In the genomic region with DNA sequence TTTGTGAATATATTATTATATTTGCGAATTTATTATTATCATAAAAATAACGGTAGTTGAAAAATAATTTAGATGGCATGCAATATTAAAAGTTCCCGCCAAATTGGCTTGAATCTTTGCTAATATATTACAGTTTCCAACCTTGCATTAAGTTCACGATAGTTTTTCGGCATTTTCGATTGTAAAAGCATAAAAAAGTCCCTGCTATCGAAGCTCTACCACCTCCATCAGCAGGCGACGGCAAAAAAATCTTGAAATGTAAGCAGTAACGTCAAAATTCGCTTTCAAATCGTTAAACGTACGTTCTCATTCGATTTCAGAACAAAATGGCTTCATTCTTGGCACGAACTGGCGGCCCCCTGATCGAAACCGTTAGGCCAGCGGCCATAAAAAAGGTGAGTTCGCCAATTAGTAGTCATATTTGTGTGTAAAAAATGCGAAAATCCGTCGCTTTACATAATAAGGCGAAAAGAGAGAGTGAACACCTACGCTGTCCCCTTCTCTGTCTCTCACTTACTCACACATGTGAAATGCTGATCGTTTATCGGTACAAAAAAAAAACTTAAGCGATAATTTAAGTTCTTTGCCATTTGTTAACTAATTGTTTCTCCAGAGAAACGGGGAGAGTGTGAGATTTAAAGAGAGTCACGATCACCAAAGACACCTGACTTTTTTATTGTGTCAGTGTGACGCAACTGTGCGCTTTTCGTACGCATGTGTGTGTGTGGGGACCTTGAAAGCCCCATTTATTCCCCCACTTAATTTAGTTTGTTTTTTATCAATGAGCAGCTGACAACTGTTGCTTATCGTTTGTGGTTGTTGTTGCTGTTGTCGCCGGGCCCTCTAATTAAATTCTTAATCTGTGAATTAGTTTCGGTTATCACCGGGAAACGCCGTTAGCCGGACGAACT, we compare ENCODE assay signal across 4 fruit fly cellular contexts.
A peak's percentile ranks its signal among the peaks of the same experiment; 100 is the strongest.
TF ChIP-seq lines count a peak whose summit lies in the region.

ScsbetaA (plus strand) TSS at position 231 of the 911 bp plus-strand sequence.

TF ChIP-seq in whole organism, adult, 20 proteins besides CTCF, POLR2A, EP300 and RAD21 (continued from another document):
- peak; percentile 80 for TF ChIP-seq kay (GFP tag; lab: Kevin White, UChicago; ENCODE audit: borderline replicate concordance)
- TF ChIP-seq CG7045 (GFP tag; optimal IDR thresholded peaks at IDR 0.05; lab: Kevin White, UChicago): no peak
- TF ChIP-seq tj (GFP tag; optimal IDR thresholded peaks at IDR 0.05; lab: Kevin White, UChicago): peak; percentile 75
- peak; percentile 10 for TF ChIP-seq CG12768 (GFP tag; optimal IDR thresholded peaks at IDR 0.05; lab: Kevin White, UChicago)

TF ChIP-seq in whole organism, embryonic, 481 proteins besides CTCF, POLR2A, EP300 and RAD21 (continued from another document and continues in another):
- no peak for TF ChIP-seq hkb (optimal IDR thresholded peaks at IDR 0.05; lab: Kevin White, UChicago)
- no peak for TF ChIP-seq hkb (GFP tag; IDR thresholded peaks at IDR 0.05; lab: Robert Waterston, UW)
- TF ChIP-seq CG6813 (GFP tag; optimal IDR thresholded peaks at IDR 0.05; lab: Kevin White, UChicago): no peak
- TF ChIP-seq ap (GFP tag; IDR thresholded peaks at IDR 0.05; lab: Robert Waterston, UW): no peak
- no peak for TF ChIP-seq CG9876 (GFP tag; optimal IDR thresholded peaks at IDR 0.05; lab: Kevin White, UChicago)
- TF ChIP-seq kah (GFP tag; optimal IDR thresholded peaks at IDR 0.05; lab: Kevin White, UChicago): peak; percentile 22
- no peak for TF ChIP-seq CG15011 (GFP tag; optimal IDR thresholded peaks at IDR 0.05; lab: Kevin White, UChicago)
- TF ChIP-seq CG7271 (tag; optimal IDR thresholded peaks at IDR 0.05; lab: Kevin White, UChicago): no peak
- TF ChIP-seq Sry-δ (GFP tag; optimal IDR thresholded peaks at IDR 0.05; lab: Kevin White, UChicago): peak; percentile 96
- no peak for TF ChIP-seq pho (GFP tag; optimal IDR thresholded peaks at IDR 0.05; lab: Kevin White, UChicago)
- no peak for TF ChIP-seq wdn (GFP tag; IDR thresholded peaks at IDR 0.05; lab: Robert Waterston, UW)
- peak; percentile 24 for TF ChIP-seq B-H2 (GFP tag; optimal IDR thresholded peaks at IDR 0.05; lab: Kevin White, UChicago)
- no peak for TF ChIP-seq CG1602 (GFP tag; optimal IDR thresholded peaks at IDR 0.05; lab: Kevin White, UChicago)
- TF ChIP-seq CG13287 (GFP tag; IDR thresholded peaks at IDR 0.05; lab: Robert Waterston, UW; ENCODE audit: partially characterized antibody): peak; percentile 88
- TF ChIP-seq CG3281 (GFP tag; optimal IDR thresholded peaks at IDR 0.05; lab: Kevin White, UChicago): peak; percentile 31
- TF ChIP-seq CG10959 (GFP tag; IDR thresholded peaks at IDR 0.05; lab: Robert Waterston, UW): no peak
- peak; percentile 99 for TF ChIP-seq E2f2 (GFP tag; IDR thresholded peaks at IDR 0.05; lab: Robert Waterston, UW)
- no peak for TF ChIP-seq Mad (GFP tag; optimal IDR thresholded peaks at IDR 0.05; lab: Kevin White, UChicago)
- no peak for TF ChIP-seq dan (GFP tag; IDR thresholded peaks at IDR 0.05; lab: Robert Waterston, UW)
- no peak for TF ChIP-seq H2.0 (GFP tag; IDR thresholded peaks at IDR 0.05; lab: Robert Waterston, UW)
- peak; percentile 63 for TF ChIP-seq cwo (GFP tag; optimal IDR thresholded peaks at IDR 0.05; lab: Kevin White, UChicago)
- TF ChIP-seq CG9437 (GFP tag; optimal IDR thresholded peaks at IDR 0.05; lab: Kevin White, UChicago): no peak
- no peak for TF ChIP-seq usp (GFP tag; optimal IDR thresholded peaks at IDR 0.05; lab: Kevin White, UChicago)
- no peak for TF ChIP-seq CG5180 (GFP tag; optimal IDR thresholded peaks at IDR 0.05; lab: Kevin White, UChicago)
- peak; percentile 68 for TF ChIP-seq MESR4 (GFP tag; optimal IDR thresholded peaks at IDR 0.05; lab: Kevin White, UChicago)
- TF ChIP-seq ham (GFP tag; IDR thresholded peaks at IDR 0.05; lab: Robert Waterston, UW): no peak
- no peak for TF ChIP-seq CG10462 (GFP tag; optimal IDR thresholded peaks at IDR 0.05; lab: Kevin White, UChicago)
- peak; percentile 54 for TF ChIP-seq CG12659 (GFP tag; optimal IDR thresholded peaks at IDR 0.05; lab: Kevin White, UChicago)
- peak; percentile 33; the same call in 1 of the 3 replicates for TF ChIP-seq row (GFP tag; IDR thresholded peaks at IDR 0.05; lab: Robert Waterston, UW)
- no peak for TF ChIP-seq odd (GFP tag; optimal IDR thresholded peaks at IDR 0.05; lab: Kevin White, UChicago)
- TF ChIP-seq CG12769 (tag; optimal IDR thresholded peaks at IDR 0.05; lab: Kevin White, UChicago): peak; percentile 62
- TF ChIP-seq CG10431 (GFP tag; optimal IDR thresholded peaks at IDR 0.05; lab: Kevin White, UChicago): no peak
- no peak for TF ChIP-seq en (GFP tag; optimal IDR thresholded peaks at IDR 0.05; lab: Kevin White, UChicago)
- TF ChIP-seq CG4360 (GFP tag; IDR thresholded peaks at IDR 0.05; lab: Robert Waterston, UW): peak; percentile 59
- TF ChIP-seq CG6854 (GFP tag; optimal IDR thresholded peaks at IDR 0.05; lab: Kevin White, UChicago): no peak
- TF ChIP-seq gem (tag; optimal IDR thresholded peaks at IDR 0.05; lab: Kevin White, UChicago): no peak
- TF ChIP-seq mirr (GFP tag; optimal IDR thresholded peaks at IDR 0.05; lab: Kevin White, UChicago): peak; percentile 88
- TF ChIP-seq al (GFP tag; IDR thresholded peaks at IDR 0.05; lab: Robert Waterston, UW): no peak
- TF ChIP-seq Spps (tag; optimal IDR thresholded peaks at IDR 0.05; lab: Kevin White, UChicago): no peak
- no peak for TF ChIP-seq CG12236 (GFP tag; optimal IDR thresholded peaks at IDR 0.05; lab: Kevin White, UChicago)
- no peak for TF ChIP-seq CG31365 (tag; optimal IDR thresholded peaks at IDR 0.05; lab: Kevin White, UChicago)

TF ChIP-seq in whole organism, prepupa, 60 proteins besides CTCF, POLR2A, EP300 and RAD21 (continued from another document):
- TF ChIP-seq ss (GFP tag; optimal IDR thresholded peaks at IDR 0.05; lab: Kevin White, UChicago) (peak; percentile 20 to 31), CG15336 (GFP tag; IDR thresholded peaks at IDR 0.05; lab: Robert Waterston, UW) (0 out of 2 replicates have a peak, but pooled peaks have one; percentile 9), fkh (GFP tag; optimal IDR thresholded peaks at IDR 0.05; lab: Kevin White, UChicago) (peak; percentile 36), Hr4 (GFP tag; optimal IDR thresholded peaks at IDR 0.05; lab: Kevin White, UChicago) (no peak), Eip78C (GFP tag; lab: Kevin White, UChicago) (peak; percentile 36), CG8119 (GFP tag; IDR thresholded peaks at IDR 0.05; lab: Robert Waterston, UW) (peak; percentile 27; the same call in 1 of the 3 replicates), CG11762 (GFP tag; optimal IDR thresholded peaks at IDR 0.05; lab: Kevin White, UChicago; ENCODE audit: insufficient read depth) (no peak), acj6 (GFP tag; optimal IDR thresholded peaks at IDR 0.05; lab: Kevin White, UChicago) (no peak), Eip75B (GFP tag; optimal IDR thresholded peaks at IDR 0.05; lab: Kevin White, UChicago) (peak; percentile 5), CG11294 (GFP tag; IDR thresholded peaks at IDR 0.05; lab: Robert Waterston, UW) (no peak), Lpt (GFP tag; optimal IDR thresholded peaks at IDR 0.05; lab: Kevin White, UChicago) (no peak), vri (GFP tag; optimal IDR thresholded peaks at IDR 0.05; lab: Kevin White, UChicago) (peak; percentile 96), Hr39 (GFP tag; optimal IDR thresholded peaks at IDR 0.05; lab: Kevin White, UChicago) (no peak), Blimp-1 (GFP tag; optimal IDR thresholded peaks at IDR 0.05; lab: Kevin White, UChicago) (peak; percentile 75), dsx (GFP tag; optimal IDR thresholded peaks at IDR 0.05; lab: Kevin White, UChicago; ENCODE audit: poor library complexity, severe bottlenecking) (peak; percentile 52), Smox (GFP tag; optimal IDR thresholded peaks at IDR 0.05; lab: Kevin White, UChicago) (no peak), CG31627 (GFP tag; optimal IDR thresholded peaks at IDR 0.05; lab: Kevin White, UChicago) (no peak), CG16779 (tag; optimal IDR thresholded peaks at IDR 0.05; lab: Kevin White, UChicago) (peak; percentile 42), fd85E (GFP tag; optimal IDR thresholded peaks at IDR 0.05; lab: Kevin White, UChicago) (no peak)

TF ChIP-seq in whole organism, wandering third instar larva, 38 proteins besides CTCF, POLR2A, EP300 and RAD21 (continued from another document):
- TF ChIP-seq h (GFP tag; optimal IDR thresholded peaks at IDR 0.05; lab: Kevin White, UChicago): peak; percentile 13
- TF ChIP-seq fru (GFP tag; optimal IDR thresholded peaks at IDR 0.05; lab: Kevin White, UChicago): no peak
- TF ChIP-seq ey (GFP tag; optimal IDR thresholded peaks at IDR 0.05; lab: Kevin White, UChicago): no peak
- no peak for TF ChIP-seq sage (GFP tag; optimal IDR thresholded peaks at IDR 0.05; lab: Kevin White, UChicago)
- TF ChIP-seq foxo (GFP tag; optimal IDR thresholded peaks at IDR 0.05; lab: Kevin White, UChicago): no peak
- TF ChIP-seq Jra (GFP tag; optimal IDR thresholded peaks at IDR 0.05; lab: Kevin White, UChicago): no peak
- no peak for TF ChIP-seq Abd-B (GFP tag; optimal IDR thresholded peaks at IDR 0.05; lab: Kevin White, UChicago)
- no peak for TF ChIP-seq pan (optimal IDR thresholded peaks at IDR 0.05; lab: Kevin White, UChicago)
